Worm (Caenorhabditis elegans) whole organism, L1 larva: ENCODE results near the gene F46C3.6.

Source experiments
- C04F5.9 ChIP-seq: sonication (generic microtip); optimal IDR thresholded peaks from 2 replicates; lab custom pipeline; 2016; ENCODE audit warnings: missing genetic modification characterization, missing compliant biosample characterization
- F16B12.6 ChIP-seq: fragments of 150-350 bp; optimal IDR thresholded peaks from 2 replicates; lab custom pipeline; 2014; ENCODE audit warnings: missing biosample characterization, missing genetic modification characterization
- Y116A8C.19 ChIP-seq: sonication (generic microtip); optimal IDR thresholded peaks from 2 replicates; lab custom pipeline; 2016; ENCODE audit warnings: missing compliant biosample characterization, missing genetic modification characterization, borderline replicate concordance
- aha-1 ChIP-seq: fragments of 150-350 bp; optimal IDR thresholded peaks from 2 replicates; lab custom pipeline; 2014; ENCODE audit warnings: missing biosample characterization, missing genetic modification characterization
- alr-1 ChIP-seq: fragments of 200-800 bp; sonication (Bioruptor generic); optimal IDR thresholded peaks from 2 replicates; lab custom pipeline; 2018; ENCODE audit warnings: borderline replicate concordance, mild to moderate bottlenecking, missing genetic modification characterization, missing compliant biosample characterization
- blmp-1 ChIP-seq: fragments of 150-350 bp; optimal IDR thresholded peaks from 2 replicates; lab custom pipeline; 2014; ENCODE audit warnings: missing biosample characterization, missing genetic modification characterization
- ceh-8 ChIP-seq: fragments of 200-800 bp; sonication (Bioruptor generic); optimal IDR thresholded peaks from 2 replicates; lab custom pipeline; 2018; ENCODE audit warnings: mild to moderate bottlenecking, missing genetic modification characterization, moderate library complexity, missing compliant biosample characterization
- ceh-82 ChIP-seq, 3 experiments: fragments of 150-350 bp in 1 of 3; sonication (generic microtip) in 2 of 3; optimal IDR thresholded peaks; 2 replicates each; lab custom pipeline; 2014 to 2017; ENCODE audit warnings: missing biosample characterization in 3 of 3, missing genetic modification characterization in 3 of 3
- ceh-90 ChIP-seq: sonication (generic microtip); optimal IDR thresholded peaks from 2 replicates; lab custom pipeline; 2016; ENCODE audit warnings: missing genetic modification characterization, missing compliant biosample characterization
- ces-1 ChIP-seq: fragments of 150-350 bp; optimal IDR thresholded peaks from 2 replicates; lab custom pipeline; 2014; ENCODE audit warnings: missing biosample characterization, missing genetic modification reagents, missing genetic modification characterization
- dpl-1 ChIP-seq, 3 experiments: fragments of 150-350 bp in 2 of 3; sonication (generic microtip) in 1 of 3; optimal IDR thresholded peaks; 2 replicates each; lab custom pipeline; 2014 to 2017; ENCODE audit warnings: missing biosample characterization in 3 of 3, missing genetic modification characterization in 3 of 3, missing genetic modification reagents in 3 of 3
- egl-13 ChIP-seq: sonication (generic microtip); optimal IDR thresholded peaks from 2 replicates; lab custom pipeline; 2016; ENCODE audit warnings: missing genotype, missing genetic modification reagents, missing genetic modification characterization, missing compliant biosample characterization
- egl-27 ChIP-seq, 2 experiments: fragments of 150-350 bp in 1 of 2; sonication (generic microtip); optimal IDR thresholded peaks; 3 replicates each; lab custom pipeline; 2017 to 2018; ENCODE audit warnings: missing biosample characterization in 2 of 2, missing genetic modification characterization in 2 of 2, missing genetic modification reagents in 2 of 2
- elt-3 ChIP-seq, 6 experiments: fragments of 150-350 bp in 1 of 6; sonication (generic microtip); optimal IDR thresholded peaks; 2 replicates each; lab custom pipeline; 2017 to 2018; ENCODE audit warnings: missing biosample characterization in 6 of 6, missing genetic modification characterization in 6 of 6, inconsistent platforms in 1 of 6
- fkh-8 ChIP-seq: sonication (generic microtip); optimal IDR thresholded peaks from 2 replicates; lab custom pipeline; 2016; ENCODE audit warnings: mild to moderate bottlenecking, missing genetic modification characterization, missing compliant biosample characterization
- fos-1 ChIP-seq: fragments of 150-350 bp; optimal IDR thresholded peaks from 2 replicates; lab custom pipeline; 2014; ENCODE audit warnings: missing biosample characterization, missing genetic modification characterization
- grh-1 ChIP-seq: fragments of 200-800 bp; sonication (Bioruptor generic); IDR thresholded peaks from 2 replicates; pipeline ENCODE4 v1.3.6; 2022; ENCODE audit warnings: missing genetic modification reagents, missing genetic modification characterization, missing compliant biosample characterization
- hlh-4 ChIP-seq: sonication (generic microtip); optimal IDR thresholded peaks from 2 replicates; lab custom pipeline; 2016; ENCODE audit warnings: mild to moderate bottlenecking, missing genetic modification characterization, missing compliant biosample characterization
- lin-13 ChIP-seq: fragments of 150-350 bp; optimal IDR thresholded peaks from 2 replicates; lab custom pipeline; 2014; ENCODE audit warnings: missing biosample characterization, missing genetic modification reagents, missing genetic modification characterization
- lin-14 ChIP-seq: fragments of 200-800 bp; sonication (Bioruptor generic); optimal IDR thresholded peaks from 2 replicates; lab custom pipeline; 2018; ENCODE audit warnings: mild to moderate bottlenecking, missing genetic modification characterization, moderate library complexity, missing compliant biosample characterization
- lin-35 ChIP-seq, 2 experiments: fragments of 150-350 bp; optimal IDR thresholded peaks; 2 replicates each; lab custom pipeline; 2014; ENCODE audit warnings: missing biosample characterization in 2 of 2, missing genetic modification characterization in 2 of 2, missing genetic modification reagents in 2 of 2
- lir-3 ChIP-seq: sonication (generic microtip); optimal IDR thresholded peaks from 2 replicates; lab custom pipeline; 2016; ENCODE audit warnings: mild to moderate bottlenecking, missing genetic modification characterization, moderate library complexity, missing compliant biosample characterization; ENCODE audit not compliant: poor library complexity
- mdl-1 ChIP-seq, 2 experiments: fragments of 150-350 bp; optimal IDR thresholded peaks; 2 replicates each; lab custom pipeline; 2014 to 2017; ENCODE audit warnings: missing biosample characterization in 2 of 2, missing genetic modification characterization in 2 of 2, inconsistent platforms in 1 of 2
- nhr-12 ChIP-seq: sonication (generic microtip); optimal IDR thresholded peaks from 2 replicates; lab custom pipeline; 2017; ENCODE audit warnings: missing biosample characterization, missing genetic modification characterization
- nhr-19 ChIP-seq: fragments of 200-800 bp; sonication (Bioruptor generic); conservative IDR thresholded peaks from 2 replicates; pipeline ENCODE4 v1.3.6; 2022; ENCODE audit warnings: missing genetic modification characterization, missing compliant biosample characterization
- nhr-20 ChIP-seq: sonication (generic microtip); optimal IDR thresholded peaks from 2 replicates; lab custom pipeline; 2016; ENCODE audit warnings: mild to moderate bottlenecking, missing genetic modification characterization, missing compliant biosample characterization
- nhr-28 ChIP-seq: fragments of 150-350 bp; optimal IDR thresholded peaks from 2 replicates; lab custom pipeline; 2014; ENCODE audit warnings: missing biosample characterization, missing genetic modification characterization
- nhr-47 ChIP-seq: sonication (generic microtip); optimal IDR thresholded peaks from 2 replicates; lab custom pipeline; 2016; ENCODE audit warnings: mild to moderate bottlenecking, missing genetic modification characterization, moderate library complexity, missing compliant biosample characterization
- nhr-77 ChIP-seq: fragments of 150-350 bp; optimal IDR thresholded peaks from 2 replicates; lab custom pipeline; 2014; ENCODE audit warnings: missing biosample characterization, missing genetic modification characterization
- nhr-84 ChIP-seq: sonication (generic microtip); optimal IDR thresholded peaks from 2 replicates; lab custom pipeline; 2017; ENCODE audit warnings: missing biosample characterization, missing genetic modification characterization
- nhr-85 ChIP-seq: sonication (generic microtip); peaks from one replicate; lab custom pipeline; 2016; ENCODE audit warnings: missing genetic modification characterization, inconsistent platforms, missing compliant biosample characterization
- pag-3 ChIP-seq: sonication (generic microtip); optimal IDR thresholded peaks from 2 replicates; lab custom pipeline; 2017; ENCODE audit warnings: missing genetic modification characterization, mild to moderate bottlenecking, missing compliant biosample characterization, antibody characterized with exemption, borderline replicate concordance; ENCODE audit not compliant: insufficient read depth
- pax-3 ChIP-seq: fragments of 200-800 bp; sonication (Bioruptor generic); optimal IDR thresholded peaks from 2 replicates; lab custom pipeline; 2018; ENCODE audit warnings: mild to moderate bottlenecking, missing genetic modification characterization, moderate library complexity, missing compliant biosample characterization
- pqm-1 ChIP-seq: sonication (generic microtip); optimal IDR thresholded peaks from 3 replicates; lab custom pipeline; 2017; ENCODE audit warnings: missing biosample characterization, missing genetic modification characterization
- rnt-1 ChIP-seq: sonication (generic microtip); optimal IDR thresholded peaks from 2 replicates; lab custom pipeline; 2016; ENCODE audit warnings: mild to moderate bottlenecking, missing genetic modification characterization, moderate library complexity, missing compliant biosample characterization
- skn-1 ChIP-seq: fragments of 150-350 bp; optimal IDR thresholded peaks from 2 replicates; lab custom pipeline; 2014; ENCODE audit warnings: missing biosample characterization, missing genetic modification characterization
- sup-37 ChIP-seq: fragments of 200-800 bp; sonication (Bioruptor generic); optimal IDR thresholded peaks from 2 replicates; lab custom pipeline; 2018; ENCODE audit warnings: mild to moderate bottlenecking, missing genetic modification characterization, missing compliant biosample characterization
- unc-130 ChIP-seq: fragments of 150-350 bp; optimal IDR thresholded peaks from 2 replicates; lab custom pipeline; 2017; ENCODE audit warnings: missing biosample characterization, missing genetic modification characterization, inconsistent platforms
- unc-30 ChIP-seq: sonication (generic microtip); optimal IDR thresholded peaks from 2 replicates; lab custom pipeline; 2017; ENCODE audit warnings: missing biosample characterization, missing genetic modification characterization
- unc-62 ChIP-seq: fragments of 150-350 bp; optimal IDR thresholded peaks from 2 replicates; lab custom pipeline; 2014; ENCODE audit warnings: missing biosample characterization, missing genetic modification reagents, missing genetic modification characterization
- unc-86 ChIP-seq: sonication (generic microtip); optimal IDR thresholded peaks from 2 replicates; lab custom pipeline; 2016; ENCODE audit warnings: missing genetic modification characterization, missing compliant biosample characterization
- xbp-1 ChIP-seq: sonication (generic microtip); optimal IDR thresholded peaks from 2 replicates; lab custom pipeline; 2016; ENCODE audit warnings: missing genetic modification characterization, missing compliant biosample characterization
- zip-4 ChIP-seq: fragments of 200-800 bp; sonication (Bioruptor generic); optimal IDR thresholded peaks from 2 replicates; lab custom pipeline; 2018; ENCODE audit warnings: mild to moderate bottlenecking, missing genetic modification characterization, moderate library complexity, missing compliant biosample characterization
- ztf-11 ChIP-seq, 2 experiments: sonication (generic microtip); optimal IDR thresholded peaks; 2 replicates each; lab custom pipeline; 2016 to 2017; ENCODE audit warnings: missing genetic modification characterization in 2 of 2, missing biosample characterization in 1 of 2, missing compliant biosample characterization in 1 of 2

The F46C3.6 gene

DNA sequence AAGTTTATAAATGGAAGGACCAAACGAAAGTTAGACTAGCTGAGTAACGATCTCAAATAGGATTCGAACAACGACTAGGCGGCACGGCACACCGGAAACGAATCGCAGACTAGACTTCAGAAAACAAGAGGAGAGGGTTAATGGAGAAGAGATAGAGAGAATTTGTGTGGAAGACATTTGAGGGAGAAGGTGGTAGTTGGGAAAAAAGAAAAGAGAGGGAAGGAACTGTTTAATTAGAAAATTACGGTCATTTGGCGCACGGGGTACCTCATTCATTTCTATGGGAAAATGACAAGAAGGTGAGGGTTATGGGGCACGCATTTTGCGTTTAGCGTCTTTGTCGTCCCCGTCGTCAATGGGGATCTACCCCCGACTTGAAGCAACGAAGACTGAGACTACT, 34.4 kb upstream of the F46C3.6 start, which contains the start of gene F48C5.2:
F48C5.2 (minus strand) TSS at position 101 of the 400 bp plus-strand sequence.
- TF ChIP-seq egl-13 (tag; lab: Kevin White, UChicago) (no peak), blmp-1 (tag; lab: Kevin White, UChicago) (peak; percentile 43), grh-1 (GFP tag; lab: Robert Waterston, UW) (no peak), zip-4 (no peak), xbp-1 (tag; lab: Kevin White, UChicago) (no peak), lin-14 (GFP tag; lab: Kevin White, UChicago) (peak; percentile 30)

DNA sequence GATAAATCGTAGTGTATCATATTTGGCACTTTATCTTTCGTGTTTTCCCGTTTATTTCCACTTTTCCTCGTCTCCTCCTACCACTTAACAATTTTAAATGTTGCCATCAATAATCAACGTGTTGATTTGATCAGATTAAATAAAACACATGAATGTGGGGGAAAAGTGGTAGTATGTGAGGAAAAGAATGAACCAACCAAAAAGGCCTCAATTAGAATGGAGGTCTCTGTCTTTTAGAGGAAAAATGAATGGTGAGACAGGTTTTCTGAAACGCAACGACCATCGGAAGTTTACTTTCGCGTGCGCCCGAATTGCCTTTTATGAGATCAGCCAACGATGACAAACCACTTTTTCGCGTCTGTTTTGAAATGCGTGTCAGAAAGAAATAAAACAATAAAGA, 32.4 kb upstream of the F46C3.6 start:
- no peak for TF ChIP-seq ztf-11 (tag; optimal IDR thresholded peaks at IDR 0.05; lab: Kevin White, UChicago)
- TF ChIP-seq lir-3 (tag; lab: Kevin White, UChicago), result no peak
- no peak for TF ChIP-seq ces-1 (GFP tag; lab: Kevin White, UChicago)
- TF ChIP-seq unc-30 (tag; lab: Kevin White, UChicago), result no peak
- no peak for TF ChIP-seq nhr-12 (tag; lab: Kevin White, UChicago)
- no peak for TF ChIP-seq mdl-1 (tag; optimal IDR thresholded peaks at IDR 0.05; lab: Kevin White, UChicago)
- no peak for TF ChIP-seq pqm-1 (tag; lab: Kevin White, UChicago)
- TF ChIP-seq nhr-85 (tag; lab: Kevin White, UChicago), result peak; percentile 69
- no peak for TF ChIP-seq rnt-1 (tag; lab: Kevin White, UChicago)
- peak; percentile 41 for TF ChIP-seq lin-14 (GFP tag; lab: Kevin White, UChicago)
- no peak for TF ChIP-seq hlh-4
- TF ChIP-seq nhr-77, result no peak
- no peak for TF ChIP-seq unc-86 (tag; lab: Kevin White, UChicago)
- TF ChIP-seq blmp-1 (tag; lab: Kevin White, UChicago), result peak; percentile 11
- no peak for TF ChIP-seq C04F5.9 (tag; lab: Kevin White, UChicago)
- TF ChIP-seq sup-37 (GFP tag; lab: Kevin White, UChicago), result no peak
- TF ChIP-seq ceh-82 (tag; optimal IDR thresholded peaks at IDR 0.05; lab: Kevin White, UChicago), result no peak
- TF ChIP-seq nhr-28 (tag; lab: Kevin White, UChicago), result no peak
- TF ChIP-seq skn-1 (tag; lab: Kevin White, UChicago), result no peak
- TF ChIP-seq dpl-1 (GFP tag; optimal IDR thresholded peaks at IDR 0.05; lab: Kevin White, UChicago), result no peak
- TF ChIP-seq alr-1, result no peak
- TF ChIP-seq fos-1 (tag; lab: Kevin White, UChicago), result no peak
- TF ChIP-seq aha-1 (tag; lab: Kevin White, UChicago), result no peak
- no peak for TF ChIP-seq unc-130 (tag; lab: Kevin White, UChicago)
- no peak for TF ChIP-seq F16B12.6
- no peak for TF ChIP-seq pag-3 (tag; lab: Kevin White, UChicago)
- TF ChIP-seq nhr-47 (tag; lab: Kevin White, UChicago), result no peak

- peak; percentile 32 for TF ChIP-seq blmp-1 (tag; lab: Kevin White, UChicago)
- no peak for TF ChIP-seq hlh-4
- peak in 3 of 6 experiments; percentile 1 to 28 (median 17) for TF ChIP-seq elt-3 (tag; optimal IDR thresholded peaks at IDR 0.05; lab: Kevin White, UChicago)
- no peak for TF ChIP-seq pax-3 (tag; lab: Kevin White, UChicago)
- no peak for TF ChIP-seq nhr-19
- no peak for TF ChIP-seq egl-27 (tag; optimal IDR thresholded peaks at IDR 0.05; lab: Kevin White, UChicago)
- TF ChIP-seq ceh-8 (GFP tag; lab: Kevin White, UChicago), result no peak
- no peak for TF ChIP-seq nhr-12 (tag; lab: Kevin White, UChicago)
- TF ChIP-seq nhr-20 (tag; lab: Kevin White, UChicago), result peak; percentile 6
- no peak for TF ChIP-seq fkh-8 (tag; lab: Kevin White, UChicago)
- no peak for TF ChIP-seq lin-35 (GFP tag; optimal IDR thresholded peaks at IDR 0.05; lab: Kevin White, UChicago)
- no peak for TF ChIP-seq skn-1 (tag; lab: Kevin White, UChicago)
- TF ChIP-seq Y116A8C.19 (tag; lab: Kevin White, UChicago), result no peak
- TF ChIP-seq lin-13 (GFP tag; lab: Kevin White, UChicago), result no peak
- TF ChIP-seq ceh-90, result no peak
- TF ChIP-seq unc-62 (GFP tag; lab: Kevin White, UChicago), result no peak
- TF ChIP-seq nhr-84 (tag; lab: Kevin White, UChicago), result no peak
- peak; percentile 30 for TF ChIP-seq lin-14 (GFP tag; lab: Kevin White, UChicago)
These were observed 30.4 kb upstream of the F46C3.6 start for ce11 chrX:11450261-11450660.
